Fruit fly (Drosophila melanogaster): ENCODE measurements around the gene CG33177.

Gene CG33177

DNA sequence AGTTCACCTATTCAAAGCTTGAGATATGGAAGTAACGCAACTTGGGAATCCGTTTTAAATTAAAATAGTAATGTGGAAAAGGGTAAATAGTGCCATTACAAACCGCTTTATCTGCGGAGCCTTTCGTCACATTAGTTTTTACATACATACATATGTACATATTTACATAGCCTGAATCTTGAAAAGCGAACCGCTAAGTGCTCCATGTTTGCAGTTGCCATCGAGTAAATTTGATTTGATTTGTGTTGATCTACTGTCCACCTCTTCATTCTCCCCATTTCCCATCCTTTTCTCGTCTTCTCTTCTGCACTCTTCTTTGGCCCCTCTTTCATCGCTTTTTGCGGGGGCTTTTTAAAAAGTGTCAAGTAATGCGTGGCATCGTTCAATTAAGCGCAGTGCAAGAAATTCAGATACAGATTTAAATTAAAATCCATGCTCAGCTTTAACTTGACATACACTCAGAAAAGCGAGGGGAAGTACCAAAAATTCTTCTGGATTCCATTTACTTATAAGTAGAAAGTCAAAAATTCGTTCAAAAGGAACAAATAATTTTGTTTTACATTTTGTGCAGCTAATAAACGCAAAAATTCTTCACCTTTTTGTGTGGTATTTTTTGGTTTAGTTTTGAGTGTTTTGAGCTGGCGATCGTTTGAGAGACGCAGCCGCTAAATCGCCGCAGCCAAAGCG is 38.0 kb upstream of the CG33177 start (continued):
- peak; percentile 93 for TF ChIP-seq Awh (GFP tag; IDR thresholded peaks at IDR 0.05)
- peak; percentile 91 for TF ChIP-seq CG1233 (GFP tag; optimal IDR thresholded peaks at IDR 0.05)
- TF ChIP-seq Eip74EF (GFP tag; optimal IDR thresholded peaks at IDR 0.05) = peak in 1 of 2 experiments; percentile 81
- TF ChIP-seq B-H1 (GFP tag; IDR thresholded peaks at IDR 0.05) = peak; percentile 70; the same call in 1 of the 3 replicates
- TF ChIP-seq inv (GFP tag; IDR thresholded peaks at IDR 0.05; ENCODE audit: partially characterized antibody) = no peak
- peak; percentile 99 for TF ChIP-seq ATbp (GFP tag; optimal IDR thresholded peaks at IDR 0.05)
- peak; percentile 90 for TF ChIP-seq Mes4 (GFP tag; optimal IDR thresholded peaks at IDR 0.05)
- TF ChIP-seq CG34422 (GFP tag; IDR thresholded peaks at IDR 0.05) = peak; percentile 36; the same call in 1 of the 3 replicates
- no peak for TF ChIP-seq hth (optimal IDR thresholded peaks at IDR 0.05)
- TF ChIP-seq lola (GFP tag; optimal IDR thresholded peaks at IDR 0.05) = peak in 1 of 3 experiments; percentile 63
- TF ChIP-seq CG7271 (tag; optimal IDR thresholded peaks at IDR 0.05) = peak; percentile 68
- TF ChIP-seq CG4820 (GFP tag; optimal IDR thresholded peaks at IDR 0.05) = peak; percentile 66
- no peak for TF ChIP-seq Dref (GFP tag; IDR thresholded peaks at IDR 0.05)
- TF ChIP-seq fu2 (GFP tag; optimal IDR thresholded peaks at IDR 0.05) = no peak
- peak; percentile 8 for TF ChIP-seq Ada2b (GFP tag; IDR thresholded peaks at IDR 0.05)
- TF ChIP-seq Sox100B (GFP tag; optimal IDR thresholded peaks at IDR 0.05) = peak; percentile 92
- TF ChIP-seq Xrp1 (GFP tag; IDR thresholded peaks at IDR 0.05) = peak; percentile 86
- peak; percentile 12; the same call in 1 of the 2 replicates for TF ChIP-seq ttk (GFP tag; IDR thresholded peaks at IDR 0.05)
- TF ChIP-seq CG8765 (GFP tag; IDR thresholded peaks at IDR 0.05) = no peak
- peak; percentile 60 for TF ChIP-seq Six4 (GFP tag; optimal IDR thresholded peaks at IDR 0.05)
- TF ChIP-seq exex (tag; optimal IDR thresholded peaks at IDR 0.05) = peak; percentile 49
- peak; percentile 71 for TF ChIP-seq CG8359 (GFP tag; optimal IDR thresholded peaks at IDR 0.05; ENCODE audit: borderline replicate concordance)
- TF ChIP-seq gro (GFP tag; optimal IDR thresholded peaks at IDR 0.05) = peak; percentile 46
- no peak for TF ChIP-seq CG16815 (GFP tag; optimal IDR thresholded peaks at IDR 0.05)
- peak; percentile 50 for TF ChIP-seq fd96Cb (tag; optimal IDR thresholded peaks at IDR 0.05)
- TF ChIP-seq Atf3 (GFP tag; optimal IDR thresholded peaks at IDR 0.05) = peak; percentile 58
- peak; percentile 73 for TF ChIP-seq pfk (GFP tag; optimal IDR thresholded peaks at IDR 0.05)
- TF ChIP-seq slp2 (GFP tag; optimal IDR thresholded peaks at IDR 0.05) = peak; percentile 51
- peak; percentile 48 for TF ChIP-seq CG2116 (GFP tag; optimal IDR thresholded peaks at IDR 0.05)
- TF ChIP-seq CG10462 (GFP tag; optimal IDR thresholded peaks at IDR 0.05) = peak; percentile 47
- peak; percentile 68 for TF ChIP-seq cwo (GFP tag; optimal IDR thresholded peaks at IDR 0.05)
- peak; percentile 83 for TF ChIP-seq repo (GFP tag; optimal IDR thresholded peaks at IDR 0.05)
- TF ChIP-seq zfh2 (GFP tag; optimal IDR thresholded peaks at IDR 0.05) = no peak
- TF ChIP-seq fd3F (GFP tag; optimal IDR thresholded peaks at IDR 0.05) = peak; percentile 69
- peak; percentile 68 for TF ChIP-seq da (GFP tag; optimal IDR thresholded peaks at IDR 0.05)
- peak; percentile 63 for TF ChIP-seq CG5245 (GFP tag; optimal IDR thresholded peaks at IDR 0.05)
- TF ChIP-seq YL-1 (GFP tag; optimal IDR thresholded peaks at IDR 0.05) = peak; percentile 87
- TF ChIP-seq emc (GFP tag; optimal IDR thresholded peaks at IDR 0.05) = peak; percentile 0
- no peak for TF ChIP-seq CG7963 (GFP tag; IDR thresholded peaks at IDR 0.05; ENCODE audit: partially characterized antibody)
- TF ChIP-seq Ets65A (GFP tag) = peak; percentile 17
- TF ChIP-seq bbx (GFP tag; IDR thresholded peaks at IDR 0.05; ENCODE audit: partially characterized antibody) = no peak
- TF ChIP-seq CG1647 (GFP tag; optimal IDR thresholded peaks at IDR 0.05) = peak; percentile 89
- peak; percentile 87 for TF ChIP-seq CG5180 (GFP tag; optimal IDR thresholded peaks at IDR 0.05)
- peak; percentile 18 for TF ChIP-seq Xbp1 (GFP tag; optimal IDR thresholded peaks at IDR 0.05)
- peak; percentile 22 for TF ChIP-seq Usf (GFP tag; optimal IDR thresholded peaks at IDR 0.05)
- TF ChIP-seq toy (GFP tag; IDR thresholded peaks at IDR 0.05) = 0 out of 2 replicates have a peak, but pooled peaks have one; percentile 37
- peak; percentile 83 for TF ChIP-seq Lhr (GFP tag; optimal IDR thresholded peaks at IDR 0.05)
- TF ChIP-seq sisA (GFP tag; IDR thresholded peaks at IDR 0.05) = no peak
- no peak for TF ChIP-seq twi (tag; optimal IDR thresholded peaks at IDR 0.05)

Data from whole organism, embryonic.